Worm (Caenorhabditis elegans): ENCODE results near the gene C52E2.3.
A peak's percentile ranks its signal among the peaks of the same experiment; 100 is the strongest.
"Not testable (repeated sequence)": the region's sequence is repeated elsewhere in the genome, so short reads cannot be mapped to it uniquely, and the experiment has no call there.

Gene C52E2.3

ce11 chrII:1819944-1820570, 31.0 kb upstream of the C52E2.3 start, which contains the start of gene fbxc-19 (continued):
- TF ChIP-seq ZK185.1 (tag; optimal IDR thresholded peaks at IDR 0.05; ENCODE audit: poor library complexity, severe bottlenecking) (no peak), ceh-58 (GFP tag; IDR thresholded peaks at IDR 0.05) (no peak), lag-1 (GFP tag; IDR thresholded peaks at IDR 0.05) (no peak), atf-7 (tag; optimal IDR thresholded peaks at IDR 0.05) (peak; percentile 14), B0019.2 (GFP tag; conservative IDR thresholded peaks at IDR 0.05) (no peak), pbrm-1 (GFP tag; IDR thresholded peaks at IDR 0.05) (no peak), ztf-28 (GFP tag; IDR thresholded peaks at IDR 0.05) (no peak), madf-8 (GFP tag; conservative IDR thresholded peaks at IDR 0.05) (no peak), die-1 (tag; optimal IDR thresholded peaks at IDR 0.05) (no peak), ceh-27 (GFP tag; optimal IDR thresholded peaks at IDR 0.05) (no peak), hrde-1 (tag; optimal IDR thresholded peaks at IDR 0.05; ENCODE audit: borderline replicate concordance) (no peak), attf-3 (GFP tag; conservative IDR thresholded peaks at IDR 0.05) (no peak), Y56A3A.18 (GFP tag; IDR thresholded peaks at IDR 0.05) (no peak), lin-26 (GFP tag; IDR thresholded peaks at IDR 0.05) (no peak), snpc-4 (GFP tag; optimal IDR thresholded peaks at IDR 0.05) (no peak), snpc-4 (tag; optimal IDR thresholded peaks at IDR 0.05) (no peak), rpc-1 (optimal IDR thresholded peaks at IDR 0.05) (no peak), rpc-1 (tag; optimal IDR thresholded peaks at IDR 0.05) (no peak), hmg-1.2 (GFP tag; IDR thresholded peaks at IDR 0.05) (peak; percentile 94), ztf-3 (GFP tag; optimal IDR thresholded peaks at IDR 0.05) (no peak), C17E4.6 (GFP tag; IDR thresholded peaks at IDR 0.05) (no peak), him-1 (tag; optimal IDR thresholded peaks at IDR 0.05) (no peak), cebp-1 (GFP tag; IDR thresholded peaks at IDR 0.05) (peak; percentile 99), cebp-1 (tag; optimal IDR thresholded peaks at IDR 0.05) (peak; percentile 100), B0336.3 (GFP tag; IDR thresholded peaks at IDR 0.05) (no peak)

DNA sequence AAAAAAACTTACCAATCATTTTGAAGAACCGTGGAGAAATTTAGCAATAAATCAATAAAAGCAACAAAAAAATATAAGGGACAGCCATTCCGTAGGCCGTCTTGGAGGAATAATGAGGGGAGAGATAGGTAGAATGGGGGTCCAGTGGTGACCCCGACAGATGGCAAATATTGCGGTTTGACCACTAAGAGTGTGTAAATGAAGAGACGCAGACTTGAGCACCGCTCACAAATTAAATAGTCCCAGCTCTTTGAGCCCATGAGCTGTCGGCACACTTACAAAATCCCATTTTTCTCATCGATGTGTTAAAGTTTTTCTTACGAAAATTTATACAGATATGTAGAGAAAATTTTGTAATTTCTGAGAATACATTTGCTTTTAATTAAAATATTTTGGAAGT, 30.3 kb upstream of the C52E2.3 start, which contains the start of gene fbxa-3:
Gene fbxa-3, minus strand, starts transcription at position 101 of the 400 bp plus-strand sequence.
- TF ChIP-seq K11D2.4 (GFP tag; IDR thresholded peaks at IDR 0.05): no peak
- TF ChIP-seq athp-1 (tag; optimal IDR thresholded peaks at IDR 0.05): no peak
- TF ChIP-seq C06A6.2 (GFP tag; conservative IDR thresholded peaks at IDR 0.05): no peak
- no peak for TF ChIP-seq pbrm-1 (GFP tag; IDR thresholded peaks at IDR 0.05)
- no peak for TF ChIP-seq bed-2 (GFP tag; IDR thresholded peaks at IDR 0.05)
- TF ChIP-seq ceh-91 (GFP tag; IDR thresholded peaks at IDR 0.05): no peak
- no peak for TF ChIP-seq lag-1 (GFP tag; IDR thresholded peaks at IDR 0.05)

DNA sequence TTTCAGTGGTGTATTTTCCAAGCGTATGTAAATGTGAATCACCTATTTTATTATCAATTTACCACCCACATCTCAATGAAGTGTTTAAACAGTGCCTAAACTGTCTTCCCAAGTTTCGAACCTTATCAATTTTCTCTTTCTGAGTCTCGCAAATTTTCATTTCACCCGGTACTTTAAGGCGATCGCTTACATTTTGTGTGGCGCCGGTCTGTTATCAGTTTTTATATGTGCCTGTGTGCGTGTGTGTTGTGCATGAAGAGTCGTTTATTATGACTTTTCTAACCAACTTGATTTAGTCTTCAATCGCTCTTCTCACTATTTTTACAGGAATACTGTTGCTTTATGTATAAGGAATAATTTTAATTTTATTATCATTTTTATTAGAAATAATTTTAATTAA, 27.4 kb upstream of the C52E2.3 start:
- peak; percentile 27 for TF ChIP-seq nhr-80 (tag; optimal IDR thresholded peaks at IDR 0.05)

- not testable (repeated sequence) for TF ChIP-seq ztf-22 (GFP tag; optimal IDR thresholded peaks at IDR 0.05); F57C9.4 (tag; optimal IDR thresholded peaks at IDR 0.05); unc-130 (GFP tag; optimal IDR thresholded peaks at IDR 0.05)
Observed at ce11 chrII:1824329-1824728, 26.7 kb upstream of the C52E2.3 start, which contains the start of gene math-41. TSS of gene math-41 (plus strand) at chrII:1824629.

Data from whole organism, young adult.